Fruit fly (Drosophila melanogaster) whole organism, embryonic: ENCODE data around the gene capu.

ENCODE experiments used
- Aef1 ChIP-seq: fragments of 200-800 bp; sonication (Bioruptor generic); IDR thresholded peaks from 3 replicates; pipeline ENCODE4 v1.3.6; 2022; ENCODE audit warnings: missing biosample characterization, missing genetic modification characterization
- Antp ChIP-seq: fragments of 200-800 bp; sonication (Bioruptor generic); optimal IDR thresholded peaks from 3 replicates; lab custom pipeline; 2016; ENCODE audit warnings: missing biosample characterization, missing genetic modification characterization
- CG11723 ChIP-seq: fragments of 200-800 bp; sonication (Bioruptor generic); optimal IDR thresholded peaks from 2 replicates; lab custom pipeline; 2017; ENCODE audit warnings: missing biosample characterization, mild to moderate bottlenecking, missing genetic modification characterization
- CG16815 ChIP-seq: fragments of 200-800 bp; sonication (Bioruptor generic); optimal IDR thresholded peaks from 3 replicates; lab custom pipeline; 2017; ENCODE audit warnings: missing biosample characterization, mild to moderate bottlenecking, missing genetic modification characterization
- CG2120 ChIP-seq: fragments of 200-800 bp; sonication (Bioruptor generic); optimal IDR thresholded peaks from 3 replicates; lab custom pipeline; 2016; ENCODE audit warnings: missing biosample characterization, missing genetic modification characterization
- CG2202 ChIP-seq: fragments of 200-800 bp; sonication (Bioruptor generic); optimal IDR thresholded peaks from 2 replicates; lab custom pipeline; 2018; ENCODE audit warnings: missing biosample characterization, mild to moderate bottlenecking, missing genetic modification characterization
- CG2712 ChIP-seq: fragments of 200-800 bp; optimal IDR thresholded peaks from 3 replicates; lab custom pipeline; 2019; ENCODE audit warnings: missing biosample characterization, mild to moderate bottlenecking, missing genetic modification characterization, moderate library complexity
- CG4854 ChIP-seq: fragments of 200-800 bp; sonication (Bioruptor generic); optimal IDR thresholded peaks from 2 replicates; lab custom pipeline; 2016; ENCODE audit warnings: missing biosample characterization, missing genetic modification characterization, inconsistent platforms
- CG8089 ChIP-seq: fragments of 200-800 bp; sonication (Bioruptor generic); optimal IDR thresholded peaks from 3 replicates; lab custom pipeline; 2016; ENCODE audit warnings: missing biosample characterization, missing genetic modification characterization
- CG8388 ChIP-seq: fragments of 200-800 bp; sonication (Bioruptor generic); optimal IDR thresholded peaks from 2 replicates; lab custom pipeline; 2019; ENCODE audit warnings: missing biosample characterization, mild to moderate bottlenecking, missing genetic modification characterization, moderate library complexity
- CG8924 ChIP-seq: fragments of 200-800 bp; optimal IDR thresholded peaks from 3 replicates; lab custom pipeline; 2019; ENCODE audit warnings: missing biosample characterization, mild to moderate bottlenecking, missing genetic modification characterization, moderate library complexity
- CHES-1-like ChIP-seq: fragments of 200-800 bp; sonication (Bioruptor generic); optimal IDR thresholded peaks from 2 replicates; lab custom pipeline; 2016; ENCODE audit warnings: missing biosample characterization, missing genetic modification characterization
- Camta ChIP-seq: fragments of 200-800 bp; sonication (Bioruptor generic); optimal IDR thresholded peaks from 2 replicates; lab custom pipeline; 2016; ENCODE audit warnings: missing biosample characterization, missing genetic modification characterization
- Deaf1 ChIP-seq: fragments of 200-800 bp; optimal IDR thresholded peaks from 3 replicates; lab custom pipeline; 2019; ENCODE audit warnings: missing biosample characterization, mild to moderate bottlenecking, missing genetic modification characterization, moderate library complexity
- Doc3 ChIP-seq: fragments of 200-800 bp; sonication (Bioruptor generic); IDR thresholded peaks from 3 replicates; pipeline ENCODE4 v1.3.6; 2022; ENCODE audit warnings: missing biosample characterization, missing genetic modification characterization; ENCODE audit not compliant: partially characterized antibody
- Elba2 ChIP-seq: fragments of 200-800 bp; sonication (Bioruptor generic); optimal IDR thresholded peaks from 3 replicates; lab custom pipeline; 2016; ENCODE audit warnings: missing biosample characterization, missing genetic modification characterization
- Fer2 ChIP-seq: fragments of 200-800 bp; sonication (Bioruptor generic); optimal IDR thresholded peaks from 2 replicates; lab custom pipeline; 2018; ENCODE audit warnings: missing biosample characterization, mild to moderate bottlenecking, missing genetic modification characterization, moderate library complexity
- H2.0 ChIP-seq: fragments of 200-800 bp; sonication (Bioruptor generic); IDR thresholded peaks from 2 replicates; pipeline ENCODE4 v1.3.6; 2022; ENCODE audit warnings: missing biosample characterization, missing genetic modification characterization
- Hand ChIP-seq: fragments of 200-800 bp; sonication (Bioruptor generic); optimal IDR thresholded peaks from 2 replicates; lab custom pipeline; 2017; ENCODE audit warnings: mild to moderate bottlenecking, missing biosample characterization, missing genetic modification reagents, missing genetic modification characterization
- Hmx ChIP-seq: fragments of 200-800 bp; sonication (Bioruptor generic); optimal IDR thresholded peaks from 2 replicates; lab custom pipeline; 2016; ENCODE audit warnings: missing biosample characterization, missing genetic modification characterization
- Hr51 ChIP-seq, 2 experiments: fragments of 200-800 bp; sonication (Bioruptor generic); optimal IDR thresholded peaks; 2 replicates in 1 of 2; 3 replicates in 1 of 2; lab custom pipeline; 2016 to 2018; ENCODE audit warnings: missing biosample characterization in 2 of 2, missing genetic modification characterization in 2 of 2, mild to moderate bottlenecking in 1 of 2, moderate library complexity in 1 of 2
- Kr ChIP-seq: fragments of 200-800 bp; sonication (Bioruptor generic); optimal IDR thresholded peaks from 2 replicates; lab custom pipeline; 2017; ENCODE audit warnings: missing biosample characterization, mild to moderate bottlenecking, missing genetic modification characterization
- Scr ChIP-seq: fragments of 200-800 bp; sonication (Bioruptor generic); IDR thresholded peaks from 2 replicates; pipeline ENCODE4 v1.3.6; 2022; ENCODE audit warnings: missing biosample characterization, missing genetic modification characterization; ENCODE audit not compliant: partially characterized antibody
- Side ChIP-seq: fragments of 200-800 bp; sonication (Bioruptor generic); optimal IDR thresholded peaks from 2 replicates; lab custom pipeline; 2016; ENCODE audit warnings: missing biosample characterization, missing genetic modification characterization
- Six4 ChIP-seq: fragments of 200-800 bp; sonication (Bioruptor generic); optimal IDR thresholded peaks from 2 replicates; lab custom pipeline; 2016; ENCODE audit warnings: missing biosample characterization, missing genetic modification characterization
- Spps ChIP-seq: fragments of 200-800 bp; sonication (Bioruptor generic); optimal IDR thresholded peaks from 2 replicates; lab custom pipeline; 2018; ENCODE audit warnings: missing biosample characterization, mild to moderate bottlenecking, missing genetic modification characterization
- Ssrp ChIP-seq: fragments of 200-800 bp; sonication (Bioruptor generic); optimal IDR thresholded peaks from 2 replicates; lab custom pipeline; 2018; ENCODE audit warnings: missing biosample characterization, mild to moderate bottlenecking, missing genetic modification characterization, moderate library complexity
- Usf ChIP-seq: fragments of 200-800 bp; sonication (Bioruptor generic); optimal IDR thresholded peaks from 2 replicates; lab custom pipeline; 2017; ENCODE audit warnings: missing genotype, missing biosample characterization, missing genetic modification characterization
- Xrp1 ChIP-seq: fragments of 200-800 bp; sonication (Bioruptor generic); IDR thresholded peaks from 2 replicates; pipeline ENCODE4 v1.3.6; 2022; ENCODE audit warnings: missing biosample characterization, missing genetic modification characterization
- ac ChIP-seq: fragments of 200-800 bp; sonication (Bioruptor generic); optimal IDR thresholded peaks from 3 replicates; lab custom pipeline; 2017; ENCODE audit warnings: missing biosample characterization, mild to moderate bottlenecking, missing genetic modification characterization
- btn ChIP-seq: fragments of 200-800 bp; sonication (Bioruptor generic); optimal IDR thresholded peaks from 2 replicates; lab custom pipeline; 2016; ENCODE audit warnings: missing biosample characterization, missing genetic modification characterization
- croc ChIP-seq: fragments of 200-800 bp; sonication (Bioruptor generic); conservative IDR thresholded peaks from 3 replicates; pipeline ENCODE4 v1.3.6; 2022; ENCODE audit warnings: missing biosample characterization, missing genetic modification characterization
- emc ChIP-seq: fragments of 200-800 bp; sonication (Bioruptor generic); optimal IDR thresholded peaks from 2 replicates; lab custom pipeline; 2016; ENCODE audit warnings: missing biosample characterization, missing genetic modification characterization
- gem ChIP-seq: fragments of 200-800 bp; sonication (Bioruptor generic); optimal IDR thresholded peaks from 2 replicates; lab custom pipeline; 2019; ENCODE audit warnings: missing biosample characterization, mild to moderate bottlenecking, missing genetic modification characterization, moderate library complexity
- grn ChIP-seq: fragments of 200-800 bp; sonication (Bioruptor generic); optimal IDR thresholded peaks from 3 replicates; lab custom pipeline; 2017; ENCODE audit warnings: missing biosample characterization, missing genetic modification characterization
- lab ChIP-seq: fragments of 200-800 bp; sonication (Bioruptor generic); optimal IDR thresholded peaks from 3 replicates; lab custom pipeline; 2017; ENCODE audit warnings: missing biosample characterization, missing genetic modification characterization, mild to moderate bottlenecking, moderate library complexity, missing genetic modification reagents
- lilli ChIP-seq: fragments of 200-800 bp; sonication (Bioruptor generic); optimal IDR thresholded peaks from 3 replicates; lab custom pipeline; 2016; ENCODE audit warnings: missing biosample characterization, missing genetic modification characterization
- nom ChIP-seq: fragments of 200-800 bp; sonication (Bioruptor generic); optimal IDR thresholded peaks from 2 replicates; lab custom pipeline; 2017; ENCODE audit warnings: missing biosample characterization, missing genetic modification characterization, mild to moderate bottlenecking, moderate library complexity, missing genetic modification reagents
- onecut ChIP-seq: fragments of 200-800 bp; sonication (Bioruptor generic); IDR thresholded peaks from 2 replicates; pipeline ENCODE4 v1.3.6; 2022; ENCODE audit warnings: missing biosample characterization, missing genetic modification characterization
- pan ChIP-seq, 4 experiments: fragments of >200 bp in 3 of 4; fragments of 200-800 bp in 1 of 4; sonication (Bioruptor generic) in 1 of 4; optimal IDR thresholded peaks in 3 of 4; IDR thresholded peaks in 1 of 4; 2 replicates each; pipeline versions ENCODE4 v1.3.6 to Lab custom; 2017 to 2022; ENCODE audit warnings: missing biosample characterization in 2 of 4, missing genetic modification characterization in 2 of 4, mixed read lengths in 1 of 4
- prd ChIP-seq, 3 experiments: fragments of >200 bp in 2 of 3; fragments of 200-800 bp in 1 of 3; sonication (Bioruptor generic) in 1 of 3; optimal IDR thresholded peaks in 2 of 3; IDR thresholded peaks in 1 of 3; 2 replicates in 2 of 3; 3 replicates in 1 of 3; pipeline versions ENCODE4 v1.3.6 to Lab custom; 2017 to 2022; ENCODE audit warnings: missing biosample characterization in 1 of 3, missing genetic modification characterization in 1 of 3
- pros ChIP-seq: fragments of 200-800 bp; sonication (Bioruptor generic); optimal IDR thresholded peaks from 3 replicates; lab custom pipeline; 2019; ENCODE audit warnings: missing biosample characterization, mild to moderate bottlenecking, missing genetic modification characterization, moderate library complexity
- ranshi ChIP-seq: fragments of 200-800 bp; sonication (Bioruptor generic); IDR thresholded peaks from 2 replicates; pipeline ENCODE4 v1.3.6; 2022; ENCODE audit warnings: missing biosample characterization, missing genetic modification characterization
- salm ChIP-seq: fragments of 200-800 bp; sonication (Bioruptor generic); optimal IDR thresholded peaks from 2 replicates; lab custom pipeline; 2018; ENCODE audit warnings: missing biosample characterization, mild to moderate bottlenecking, missing genetic modification characterization
- sens-2 ChIP-seq: fragments of 200-800 bp; sonication (Bioruptor generic); IDR thresholded peaks from 2 replicates; pipeline ENCODE4 v1.3.6; 2022; ENCODE audit warnings: missing biosample characterization, missing genetic modification characterization
- sug ChIP-seq: fragments of 200-800 bp; optimal IDR thresholded peaks from 2 replicates; lab custom pipeline; 2019; ENCODE audit warnings: missing biosample characterization, mild to moderate bottlenecking, missing genetic modification characterization, moderate library complexity
- tll ChIP-seq, 2 experiments: fragments of 200-800 bp in 1 of 2; fragments of >200 bp in 1 of 2; sonication (Bioruptor generic) in 1 of 2; optimal IDR thresholded peaks; 2 replicates each; lab custom pipeline; 2017 to 2019; ENCODE audit warnings: missing biosample characterization in 2 of 2, missing genetic modification characterization in 2 of 2, mild to moderate bottlenecking in 1 of 2, moderate library complexity in 1 of 2
- trem ChIP-seq: fragments of 200-800 bp; optimal IDR thresholded peaks from 3 replicates; lab custom pipeline; 2019; ENCODE audit warnings: missing biosample characterization, mild to moderate bottlenecking, missing genetic modification characterization, moderate library complexity
- wdn ChIP-seq: fragments of 200-800 bp; sonication (Bioruptor generic); IDR thresholded peaks from 2 replicates; pipeline ENCODE4 v1.3.6; 2022; ENCODE audit warnings: missing biosample characterization, missing genetic modification characterization

Gene capu

dm6 chr2L:3861388-3861787 is 41.3 kb downstream of the capu start (continued):
- TF ChIP-seq Scr (GFP tag; lab: Robert Waterston, UW) (no peak), ac (GFP tag; lab: Kevin White, UChicago) (peak; percentile 68), Fer2 (tag; lab: Kevin White, UChicago) (no peak), Ssrp (peak; percentile 11), ranshi (no peak), CG8388 (peak; percentile 40), pan (optimal IDR thresholded peaks at IDR 0.05; lab: Kevin White, UChicago) (no peak), pan (GFP tag; optimal IDR thresholded peaks at IDR 0.05 in 1 of 2, IDR thresholded peaks at IDR 0.05 in 1 of 2) (no peak), grn (peak; percentile 45), sens-2 (0 out of 2 replicates have a peak, but pooled peaks have one; percentile 33), Hr51 (GFP tag; optimal IDR thresholded peaks at IDR 0.05; lab: Kevin White, UChicago) (peak in 1 of 2 experiments; percentile 54), Deaf1 (tag; lab: Kevin White, UChicago) (no peak), H2.0 (GFP tag; lab: Robert Waterston, UW) (peak; percentile 24; the same call in 1 of the 2 replicates), Hmx (GFP tag; lab: Kevin White, UChicago) (no peak), salm (tag; lab: Kevin White, UChicago) (no peak), emc (GFP tag; lab: Kevin White, UChicago) (no peak), lab (no peak), Doc3 (GFP tag; lab: Robert Waterston, UW) (no peak), CG8089 (GFP tag; lab: Kevin White, UChicago) (peak; percentile 36), CG2120 (GFP tag; lab: Kevin White, UChicago) (no peak), tll (GFP tag; optimal IDR thresholded peaks at IDR 0.05; lab: Kevin White, UChicago) (peak in 1 of 2 experiments; percentile 78), CG2202 (peak; percentile 68), croc (GFP tag; lab: Robert Waterston, UW) (peak; percentile 67), Usf (GFP tag; lab: Kevin White, UChicago) (peak; percentile 11), Elba2 (peak; percentile 58), sug (no peak), CG11723 (GFP tag; lab: Kevin White, UChicago) (no peak), CG16815 (GFP tag; lab: Kevin White, UChicago) (peak; percentile 65), wdn (no peak), Six4 (GFP tag; lab: Kevin White, UChicago) (peak; percentile 22), pros (GFP tag; lab: Kevin White, UChicago) (peak; percentile 55), trem (tag; lab: Kevin White, UChicago) (peak; percentile 54), lilli (GFP tag; lab: Kevin White, UChicago) (peak; percentile 9), prd (optimal IDR thresholded peaks at IDR 0.05; lab: Kevin White, UChicago) (no peak), prd (GFP tag; IDR thresholded peaks at IDR 0.05; lab: Robert Waterston, UW) (peak; percentile 94), onecut (GFP tag; lab: Robert Waterston, UW) (peak; percentile 31; the same call in 1 of the 2 replicates), Side (peak; percentile 47), gem (peak; percentile 80), CG8924 (peak; percentile 80), btn (peak; percentile 30), Xrp1 (GFP tag; lab: Robert Waterston, UW) (peak; percentile 88), CHES-1-like (peak; percentile 17), Camta (GFP tag; lab: Kevin White, UChicago) (peak; percentile 7), Aef1 (GFP tag; lab: Robert Waterston, UW) (no peak), Hand (no peak), nom (peak; percentile 33), Spps (tag; lab: Kevin White, UChicago) (peak; percentile 11), CG2712 (tag; lab: Kevin White, UChicago) (peak; percentile 77), Antp (GFP tag; lab: Kevin White, UChicago) (peak; percentile 9), Kr (GFP tag; lab: Kevin White, UChicago) (no peak), CG4854 (no peak)
